Worm (Caenorhabditis elegans): Measurements from ENCODE around the gene nhr-150.
A peak's percentile ranks its signal among the peaks of the same experiment; 100 is the strongest.

DNA sequence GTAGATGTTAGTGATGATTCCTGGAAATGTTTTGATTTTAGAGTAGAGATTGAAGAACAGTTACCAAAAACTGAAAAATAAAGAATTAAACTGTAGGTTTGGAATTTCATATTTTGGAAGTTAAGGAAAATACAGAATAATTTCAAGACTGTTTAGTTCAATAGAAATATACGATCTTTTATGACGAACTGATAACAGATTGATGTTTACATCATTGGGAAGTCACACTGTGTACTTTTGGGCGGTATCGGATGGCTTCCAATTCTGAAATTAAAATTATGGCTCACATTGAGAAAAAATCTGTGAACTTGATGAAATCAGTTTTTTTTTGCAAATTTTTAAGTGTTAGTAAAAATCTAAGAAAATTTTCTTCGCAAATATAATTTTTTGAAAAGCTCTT, 48.8 kb downstream of the nhr-150 start, which contains the start of gene T26H5.8:
- TF ChIP-seq fos-1 (tag; optimal IDR thresholded peaks at IDR 0.05): no peak
- no peak for TF ChIP-seq ceh-82 (tag; optimal IDR thresholded peaks at IDR 0.05)
- TF ChIP-seq nhr-12 (tag; optimal IDR thresholded peaks at IDR 0.05): no peak
- TF ChIP-seq ztf-4 (tag; optimal IDR thresholded peaks at IDR 0.05): no peak
- peak; percentile 56 for TF ChIP-seq elt-2 (tag; optimal IDR thresholded peaks at IDR 0.05)
- TF ChIP-seq snpc-4 (tag; optimal IDR thresholded peaks at IDR 0.05): no peak
- no peak for TF ChIP-seq jun-1 (tag; optimal IDR thresholded peaks at IDR 0.05)
- TF ChIP-seq nhr-67 (tag; optimal IDR thresholded peaks at IDR 0.05): no peak
- TF ChIP-seq lin-15B (tag; optimal IDR thresholded peaks at IDR 0.05): no peak
- no peak for TF ChIP-seq unc-62 (GFP tag; optimal IDR thresholded peaks at IDR 0.05)
- TF ChIP-seq egl-5 (tag; optimal IDR thresholded peaks at IDR 0.05): no peak
- no peak for TF ChIP-seq unc-39 (tag; optimal IDR thresholded peaks at IDR 0.05)
- no peak for TF ChIP-seq ceh-9 (tag; optimal IDR thresholded peaks at IDR 0.05)
